Fruit fly (Drosophila melanogaster): Measurements from ENCODE around the gene mRpS26.

- TF ChIP-seq dsx (GFP tag; optimal IDR thresholded peaks at IDR 0.05; ENCODE audit: poor library complexity, severe bottlenecking) (no peak), CG6808 (GFP tag; optimal IDR thresholded peaks at IDR 0.05) (no peak), Eip93F (GFP tag; optimal IDR thresholded peaks at IDR 0.05) (no peak), Sox14 (GFP tag; optimal IDR thresholded peaks at IDR 0.05) (peak; percentile 18), CG11294 (GFP tag; IDR thresholded peaks at IDR 0.05) (no peak), CG16779 (tag; optimal IDR thresholded peaks at IDR 0.05) (no peak), CG1621 (tag; optimal IDR thresholded peaks at IDR 0.05) (no peak), Ets21C (GFP tag; optimal IDR thresholded peaks at IDR 0.05) (peak; percentile 34), OdsH (GFP tag; optimal IDR thresholded peaks at IDR 0.05) (peak; percentile 9), CG15336 (GFP tag; IDR thresholded peaks at IDR 0.05) (peak; percentile 50; the same call in 1 of the 2 replicates)
These were observed 4.9 kb upstream of the mRpS26 start for dm6 chr3L:18101421-18101996.

All from whole organism, prepupa.